Fruit fly (Drosophila melanogaster): ENCODE results near the gene Cp38.

The Cp38 gene

dm6 chrX:8517121-8518024, 35.7 kb downstream of the Cp38 start, which contains the start of gene Nrg (continued):
- TF ChIP-seq CG2678 (tag; optimal IDR thresholded peaks at IDR 0.05) (peak; percentile 27), gro (GFP tag; optimal IDR thresholded peaks at IDR 0.05) (peak; percentile 67), ken (GFP tag; IDR thresholded peaks at IDR 0.05) (no peak), Camta (GFP tag; optimal IDR thresholded peaks at IDR 0.05) (no peak), CG14860 (GFP tag; IDR thresholded peaks at IDR 0.05; ENCODE audit: partially characterized antibody) (peak; percentile 98), CG15269 (tag; optimal IDR thresholded peaks at IDR 0.05) (peak; percentile 41), CG42726 (GFP tag; IDR thresholded peaks at IDR 0.05; ENCODE audit: partially characterized antibody) (peak; percentile 99), Max (GFP tag; optimal IDR thresholded peaks at IDR 0.05) (peak; percentile 26), CG1024 (GFP tag; IDR thresholded peaks at IDR 0.05) (peak; percentile 36; the same call in 1 of the 2 replicates), onecut (GFP tag; IDR thresholded peaks at IDR 0.05) (peak; percentile 39; the same call in 1 of the 2 replicates), Trl (optimal IDR thresholded peaks at IDR 0.05) (no peak), Trl (GFP tag; optimal IDR thresholded peaks at IDR 0.05) (peak; percentile 37), pita (GFP tag; optimal IDR thresholded peaks at IDR 0.05) (no peak), CG11560 (tag; IDR thresholded peaks at IDR 0.05) (peak; percentile 62; the same call in 1 of the 3 replicates), CG11398 (GFP tag; optimal IDR thresholded peaks at IDR 0.05) (peak; percentile 40), CG6813 (GFP tag; optimal IDR thresholded peaks at IDR 0.05) (peak; percentile 24), repo (GFP tag; optimal IDR thresholded peaks at IDR 0.05) (peak; percentile 31), Mrtf (GFP tag; IDR thresholded peaks at IDR 0.05) (no peak), Optix (GFP tag; IDR thresholded peaks at IDR 0.05) (no peak), cg (GFP tag; optimal IDR thresholded peaks at IDR 0.05) (peak; percentile 64), CG4617 (GFP tag; optimal IDR thresholded peaks at IDR 0.05; ENCODE audit: borderline replicate concordance) (no peak), Fer2 (tag; optimal IDR thresholded peaks at IDR 0.05) (no peak), sd (tag; optimal IDR thresholded peaks at IDR 0.05) (peak; percentile 91), CG30020 (tag; optimal IDR thresholded peaks at IDR 0.05) (peak; percentile 31), hkb (optimal IDR thresholded peaks at IDR 0.05) (no peak), hkb (GFP tag; IDR thresholded peaks at IDR 0.05) (peak; percentile 52; the same call in 1 of the 2 replicates), gcm (GFP tag; optimal IDR thresholded peaks at IDR 0.05) (peak; percentile 14), CG8388 (GFP tag; optimal IDR thresholded peaks at IDR 0.05) (no peak), CG14014 (GFP tag; IDR thresholded peaks at IDR 0.05) (peak; percentile 34; the same call in 1 of the 2 replicates), CG6854 (GFP tag; optimal IDR thresholded peaks at IDR 0.05) (no peak), unc-4 (GFP tag; IDR thresholded peaks at IDR 0.05; ENCODE audit: partially characterized antibody) (peak; percentile 99), CG14710 (tag; optimal IDR thresholded peaks at IDR 0.05) (peak; percentile 81), dati (GFP tag; IDR thresholded peaks at IDR 0.05) (no peak), sug (tag; optimal IDR thresholded peaks at IDR 0.05) (peak; percentile 50), HHEX (GFP tag; optimal IDR thresholded peaks at IDR 0.05) (no peak), oc (tag; optimal IDR thresholded peaks at IDR 0.05) (peak; percentile 5), dm (GFP tag; optimal IDR thresholded peaks at IDR 0.05) (peak; percentile 46), CG9932 (GFP tag; IDR thresholded peaks at IDR 0.05) (peak; percentile 62), CG9437 (GFP tag; optimal IDR thresholded peaks at IDR 0.05) (peak; percentile 44), Atf6 (GFP tag; IDR thresholded peaks at IDR 0.05) (peak; percentile 14; the same call in 1 of the 2 replicates), ERR (GFP tag; optimal IDR thresholded peaks at IDR 0.05) (no peak), CG3847 (GFP tag; IDR thresholded peaks at IDR 0.05) (peak; percentile 75), lola (GFP tag; optimal IDR thresholded peaks at IDR 0.05) (no peak), CG17328 (GFP tag; IDR thresholded peaks at IDR 0.05) (0 out of 2 replicates have a peak, but pooled peaks have one; percentile 28), NfI (GFP tag; optimal IDR thresholded peaks at IDR 0.05) (peak; percentile 26), inv (GFP tag; IDR thresholded peaks at IDR 0.05; ENCODE audit: partially characterized antibody) (peak; percentile 98), pan (optimal IDR thresholded peaks at IDR 0.05) (no peak), pan (GFP tag; optimal IDR thresholded peaks at IDR 0.05 in 1 of 2, IDR thresholded peaks at IDR 0.05 in 1 of 2) (peak in 1 of 2 experiments; percentile 23)
